Fruit fly (Drosophila melanogaster) whole organism, prepupa: Measurements from ENCODE around the gene CG43376.

ENCODE experiments used
- Blimp-1 ChIP-seq: fragments of 200-800 bp; sonication (Bioruptor generic); optimal IDR thresholded peaks from 3 replicates; lab custom pipeline; 2017; ENCODE audit warnings: missing biosample characterization, missing genetic modification characterization, mild to moderate bottlenecking, moderate library complexity, missing genetic modification reagents
- CG10669 ChIP-seq: fragments of 200-800 bp; sonication (Bioruptor generic); optimal IDR thresholded peaks from 3 replicates; lab custom pipeline; 2018; ENCODE audit warnings: missing biosample characterization, mild to moderate bottlenecking, missing genetic modification characterization, moderate library complexity
- CG11294 ChIP-seq: fragments of 200-800 bp; sonication (Bioruptor generic); IDR thresholded peaks from 2 replicates; pipeline ENCODE4 v1.3.6; 2022; ENCODE audit warnings: missing biosample characterization, missing genetic modification characterization
- CG11762 ChIP-seq: fragments of 200-800 bp; sonication (Bioruptor generic); optimal IDR thresholded peaks from 3 replicates; lab custom pipeline; 2016; ENCODE audit warnings: missing biosample characterization, missing genetic modification characterization; ENCODE audit not compliant: insufficient read depth
- CG16779 ChIP-seq: fragments of 200-800 bp; sonication (Bioruptor generic); optimal IDR thresholded peaks from 3 replicates; lab custom pipeline; 2017; ENCODE audit warnings: missing biosample characterization, mild to moderate bottlenecking, missing genetic modification characterization
- CG3032 ChIP-seq: fragments of 200-800 bp; optimal IDR thresholded peaks from 2 replicates; lab custom pipeline; 2019; ENCODE audit warnings: missing biosample characterization, mild to moderate bottlenecking, missing genetic modification characterization, moderate library complexity
- CG31627 ChIP-seq: fragments of 200-800 bp; sonication (Bioruptor generic); optimal IDR thresholded peaks from 3 replicates; lab custom pipeline; 2016; ENCODE audit warnings: missing biosample characterization, missing genetic modification characterization
- CG32006 ChIP-seq: fragments of 200-800 bp; sonication (Bioruptor generic); optimal IDR thresholded peaks from 3 replicates; lab custom pipeline; 2017; ENCODE audit warnings: missing biosample characterization, mild to moderate bottlenecking, missing genetic modification characterization
- CG34406 ChIP-seq: fragments of 200-800 bp; sonication (Bioruptor generic); optimal IDR thresholded peaks from 3 replicates; lab custom pipeline; 2016; ENCODE audit warnings: missing biosample characterization, missing genetic modification characterization
- CG4318 ChIP-seq: fragments of 200-800 bp; sonication (Bioruptor generic); optimal IDR thresholded peaks from 3 replicates; lab custom pipeline; 2017; ENCODE audit warnings: missing biosample characterization, mild to moderate bottlenecking, missing genetic modification characterization
- CG6163 ChIP-seq: fragments of 200-800 bp; sonication (Bioruptor generic); IDR thresholded peaks from 3 replicates; pipeline ENCODE4 v1.3.6; 2022; ENCODE audit warnings: missing biosample characterization, missing genetic modification characterization
- CG6276 ChIP-seq: fragments of 200-800 bp; sonication (Bioruptor generic); optimal IDR thresholded peaks from 2 replicates; lab custom pipeline; 2017; ENCODE audit warnings: missing biosample characterization, mild to moderate bottlenecking, missing genetic modification characterization
- CG6808 ChIP-seq: fragments of 200-800 bp; sonication (Bioruptor generic); optimal IDR thresholded peaks from 3 replicates; lab custom pipeline; 2017; ENCODE audit warnings: missing biosample characterization, missing genetic modification characterization, mild to moderate bottlenecking, moderate library complexity, missing genetic modification reagents
- CG6854 ChIP-seq: fragments of 200-800 bp; sonication (Bioruptor generic); optimal IDR thresholded peaks from 2 replicates; lab custom pipeline; 2017; ENCODE audit warnings: missing biosample characterization, mild to moderate bottlenecking, missing genetic modification characterization
- CG7368 ChIP-seq: fragments of 200-800 bp; sonication (Bioruptor generic); optimal IDR thresholded peaks from 3 replicates; lab custom pipeline; 2016; ENCODE audit warnings: missing biosample characterization, missing genetic modification characterization
- CG8119 ChIP-seq: fragments of 200-800 bp; sonication (Bioruptor generic); IDR thresholded peaks from 3 replicates; pipeline ENCODE4 v1.3.6; 2022; ENCODE audit warnings: missing biosample characterization, missing genetic modification characterization
- CG8632 ChIP-seq: fragments of 200-800 bp; sonication (Bioruptor generic); optimal IDR thresholded peaks from 3 replicates; lab custom pipeline; 2016; ENCODE audit warnings: missing biosample characterization, missing genetic modification characterization
- Eip75B ChIP-seq: fragments of 200-800 bp; sonication (Bioruptor generic); optimal IDR thresholded peaks from 3 replicates; lab custom pipeline; 2016; ENCODE audit warnings: missing biosample characterization, missing genetic modification characterization
- Eip78C ChIP-seq: fragments of 200-800 bp; sonication (Bioruptor generic); peaks from one replicate; lab custom pipeline; 2016; ENCODE audit warnings: missing biosample characterization, missing genetic modification characterization
- Eip93F ChIP-seq: fragments of 200-800 bp; sonication (Bioruptor generic); optimal IDR thresholded peaks from 2 replicates; lab custom pipeline; 2016; ENCODE audit warnings: missing biosample characterization, mild to moderate bottlenecking, missing genetic modification characterization
- Ets21C ChIP-seq: fragments of 200-800 bp; sonication (Bioruptor generic); optimal IDR thresholded peaks from 3 replicates; lab custom pipeline; 2016; ENCODE audit warnings: missing biosample characterization, missing genetic modification characterization
- Hr39 ChIP-seq: fragments of 200-800 bp; sonication (Bioruptor generic); optimal IDR thresholded peaks from 2 replicates; lab custom pipeline; 2016; ENCODE audit warnings: missing biosample characterization, missing genetic modification characterization
- Hr4 ChIP-seq: fragments of 200-800 bp; sonication (Bioruptor generic); optimal IDR thresholded peaks from 3 replicates; lab custom pipeline; 2016; ENCODE audit warnings: missing biosample characterization, missing genetic modification characterization
- Met ChIP-seq: fragments of 200-800 bp; sonication (Bioruptor generic); optimal IDR thresholded peaks from 3 replicates; lab custom pipeline; 2016; ENCODE audit warnings: missing biosample characterization, missing genetic modification characterization
- OdsH ChIP-seq: fragments of 200-800 bp; sonication (Bioruptor generic); optimal IDR thresholded peaks from 3 replicates; lab custom pipeline; 2016; ENCODE audit warnings: missing biosample characterization, missing genetic modification characterization
- Smox ChIP-seq: fragments of 200-800 bp; sonication (Bioruptor generic); optimal IDR thresholded peaks from 3 replicates; lab custom pipeline; 2016; ENCODE audit warnings: missing biosample characterization, missing genetic modification characterization
- Sox102F ChIP-seq: fragments of 200-800 bp; sonication (Bioruptor generic); optimal IDR thresholded peaks from 2 replicates; lab custom pipeline; 2016; ENCODE audit warnings: missing biosample characterization, mild to moderate bottlenecking, missing genetic modification characterization
- Sox14 ChIP-seq: fragments of 200-800 bp; sonication (Bioruptor generic); optimal IDR thresholded peaks from 3 replicates; lab custom pipeline; 2016; ENCODE audit warnings: missing biosample characterization, missing genetic modification characterization
- Sox15 ChIP-seq: fragments of 200-800 bp; sonication (Bioruptor generic); optimal IDR thresholded peaks from 3 replicates; lab custom pipeline; 2016; ENCODE audit warnings: missing biosample characterization, missing genetic modification characterization
- acj6 ChIP-seq: fragments of 200-800 bp; sonication (Bioruptor generic); optimal IDR thresholded peaks from 3 replicates; lab custom pipeline; 2016; ENCODE audit warnings: missing biosample characterization, missing genetic modification characterization
- cyc ChIP-seq: fragments of 200-800 bp; sonication (Bioruptor generic); optimal IDR thresholded peaks from 3 replicates; lab custom pipeline; 2016; ENCODE audit warnings: missing biosample characterization, missing genetic modification characterization
- dac ChIP-seq: fragments of 200-800 bp; sonication (Bioruptor generic); optimal IDR thresholded peaks from 2 replicates; lab custom pipeline; 2017; ENCODE audit warnings: missing biosample characterization, mild to moderate bottlenecking, missing genetic modification characterization
- dsx ChIP-seq: fragments of 200-800 bp; optimal IDR thresholded peaks from 3 replicates; lab custom pipeline; 2019; ENCODE audit warnings: missing biosample characterization, mild to moderate bottlenecking, missing genetic modification characterization, moderate library complexity; ENCODE audit not compliant: poor library complexity, severe bottlenecking
- eg ChIP-seq: fragments of 200-800 bp; sonication (Bioruptor generic); IDR thresholded peaks from 3 replicates; pipeline ENCODE4 v1.3.6; 2022; ENCODE audit warnings: missing biosample characterization, missing genetic modification characterization
- esn ChIP-seq: fragments of 200-800 bp; sonication (Bioruptor generic); optimal IDR thresholded peaks from 2 replicates; lab custom pipeline; 2016; ENCODE audit warnings: missing biosample characterization, mild to moderate bottlenecking, missing genetic modification characterization, moderate library complexity
- fd85E ChIP-seq: fragments of 200-800 bp; sonication (Bioruptor generic); optimal IDR thresholded peaks from 3 replicates; lab custom pipeline; 2016; ENCODE audit warnings: missing biosample characterization, missing genetic modification characterization
- fkh ChIP-seq: fragments of 200-800 bp; sonication (Bioruptor generic); optimal IDR thresholded peaks from 3 replicates; lab custom pipeline; 2017; ENCODE audit warnings: missing biosample characterization, mild to moderate bottlenecking, missing genetic modification characterization, moderate library complexity
- net ChIP-seq: fragments of 200-800 bp; sonication (Bioruptor generic); optimal IDR thresholded peaks from 3 replicates; lab custom pipeline; 2016; ENCODE audit warnings: missing biosample characterization, missing genetic modification characterization
- pdm3 ChIP-seq: fragments of 200-800 bp; sonication (Bioruptor generic); optimal IDR thresholded peaks from 3 replicates; lab custom pipeline; 2016; ENCODE audit warnings: missing biosample characterization, missing genetic modification characterization
- spab ChIP-seq: fragments of 200-800 bp; sonication (Bioruptor generic); optimal IDR thresholded peaks from 2 replicates; lab custom pipeline; 2017; ENCODE audit warnings: missing biosample characterization, mild to moderate bottlenecking, missing genetic modification characterization, missing genetic modification reagents
- ss ChIP-seq, 2 experiments: fragments of 200-800 bp; sonication (Bioruptor generic); optimal IDR thresholded peaks; 2 replicates in 1 of 2; 3 replicates in 1 of 2; lab custom pipeline; 2017 to 2018; ENCODE audit warnings: mild to moderate bottlenecking in 2 of 2, missing biosample characterization in 2 of 2, missing genetic modification characterization in 2 of 2, moderate library complexity in 1 of 2
- svp ChIP-seq: fragments of 200-800 bp; sonication (Bioruptor generic); peaks from one replicate; lab custom pipeline; 2016; ENCODE audit warnings: missing biosample characterization, missing genetic modification characterization

Gene CG43376

DNA sequence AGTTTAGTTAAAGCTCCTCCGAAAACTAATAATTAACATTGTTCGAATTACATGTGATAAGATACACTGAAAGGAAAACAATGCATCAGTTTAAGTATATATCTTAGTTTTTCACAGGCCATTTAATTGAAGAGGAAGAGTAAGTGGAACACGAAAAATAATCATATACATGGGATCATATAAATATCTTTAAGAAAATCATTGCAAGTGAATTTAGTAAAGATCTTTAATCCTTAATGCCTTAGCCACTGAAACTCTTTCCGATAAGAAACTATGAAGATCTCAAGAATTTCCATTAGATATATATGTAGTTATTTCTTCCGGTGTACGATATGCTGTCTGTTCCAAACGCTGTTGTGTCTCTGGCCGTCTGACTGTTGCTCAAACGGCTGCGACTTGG lies 4.9 kb downstream of the CG43376 start (continued):
- TF ChIP-seq Ets21C (no peak), Blimp-1 (no peak), CG7368 (no peak), Hr39 (GFP tag; lab: Kevin White, UChicago) (peak; percentile 18), CG4318 (GFP tag; lab: Kevin White, UChicago) (peak; percentile 77), CG31627 (peak; percentile 10), Sox14 (peak; percentile 40), spab (GFP tag; lab: Kevin White, UChicago) (no peak), eg (peak; percentile 83), CG16779 (tag; lab: Kevin White, UChicago) (no peak), Eip75B (GFP tag; lab: Kevin White, UChicago) (peak; percentile 2), Sox15 (GFP tag; lab: Kevin White, UChicago) (no peak), Eip93F (GFP tag; lab: Kevin White, UChicago) (no peak)

DNA sequence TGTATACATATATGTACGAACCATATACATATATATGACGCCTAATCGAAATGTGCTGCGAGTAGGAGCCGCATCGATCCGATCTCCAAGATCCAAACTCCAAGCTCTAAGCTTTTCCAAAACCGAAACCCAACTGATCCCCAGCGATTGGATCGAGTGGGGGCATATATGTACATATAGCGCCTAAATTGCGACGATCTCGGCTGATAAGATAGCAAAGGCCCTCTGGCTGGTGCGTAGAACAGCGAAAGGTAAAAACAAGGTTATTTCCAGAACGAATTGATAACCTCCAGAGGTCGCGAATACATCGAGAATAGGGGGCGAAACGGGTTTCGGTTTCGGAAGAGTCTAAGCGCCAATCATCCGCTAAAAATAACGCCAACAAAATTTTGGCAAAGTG lies 5.4 kb downstream of the CG43376 start:
- TF ChIP-seq svp (peak; percentile 83), ss (GFP tag; optimal IDR thresholded peaks at IDR 0.05; lab: Kevin White, UChicago) (no peak)
- TF ChIP-seq, all 60 proteins: peak for 1

DNA sequence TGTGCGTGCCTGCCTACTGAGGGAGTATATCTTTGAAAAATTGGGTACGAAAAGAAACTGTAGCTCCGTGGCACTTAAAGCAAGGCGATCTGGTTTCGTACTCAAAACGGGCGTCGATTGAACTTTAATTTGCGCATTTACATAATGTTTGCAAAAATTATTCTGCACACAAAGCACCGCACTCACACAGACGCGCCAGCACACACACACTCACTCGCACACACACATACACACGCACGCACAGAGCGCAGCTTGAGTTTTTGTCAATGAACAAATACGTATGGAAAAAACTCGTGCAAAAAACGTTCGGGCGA lies 6.0 kb downstream of the CG43376 start:
- TF ChIP-seq pdm3 (GFP tag; lab: Kevin White, UChicago) (no peak), CG8119 (GFP tag; lab: Robert Waterston, UW) (no peak), CG6163 (GFP tag; lab: Robert Waterston, UW) (no peak), cyc (GFP tag; lab: Kevin White, UChicago) (no peak), CG6276 (GFP tag; lab: Kevin White, UChicago) (no peak)

DNA sequence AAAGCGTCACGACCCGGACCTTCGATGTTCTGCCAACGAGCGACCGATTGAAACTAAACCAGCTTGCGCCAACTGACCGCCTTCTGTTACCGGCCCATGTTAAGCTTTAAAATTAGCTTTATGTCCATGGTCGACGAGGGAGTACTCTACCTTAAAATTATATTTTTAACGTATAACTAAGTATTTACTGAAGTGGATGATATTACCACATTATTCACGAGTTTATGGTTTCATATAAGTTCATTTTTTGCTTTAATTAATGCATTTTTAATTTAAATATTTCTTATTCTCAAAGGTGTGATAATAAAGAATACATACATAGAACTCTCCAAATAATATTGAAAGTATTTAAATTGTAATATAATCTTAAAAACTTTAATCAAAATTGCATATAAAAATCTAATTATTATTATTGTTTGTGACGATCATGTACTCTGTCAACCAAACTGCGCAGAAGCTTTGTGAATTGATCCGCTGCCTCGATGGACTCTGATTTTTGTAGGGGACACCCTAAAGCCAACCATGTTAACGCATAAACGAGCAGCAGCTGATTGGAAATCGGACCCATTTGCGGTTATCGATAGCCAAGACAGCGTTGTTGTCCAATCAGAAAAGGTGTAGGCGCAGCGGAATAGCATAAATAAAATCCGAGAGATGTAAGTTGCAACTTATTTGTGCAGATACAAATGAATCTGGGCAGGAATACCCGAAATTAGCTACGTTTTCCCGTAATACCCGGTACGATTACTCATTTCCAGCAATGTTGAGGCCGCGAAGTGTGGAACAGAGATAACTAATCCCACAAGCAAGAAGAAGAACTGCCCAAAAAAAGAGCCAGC lies 6.5 kb downstream of the CG43376 start, which contains the start of the genes CG9008 and p38b:
TSS of gene CG9008 (minus strand) at position 57 of the 839 bp plus-strand sequence.
TSS of gene p38b (plus strand) at position 581 of the 839 bp plus-strand sequence.
- TF ChIP-seq Hr39 (GFP tag; lab: Kevin White, UChicago) (peak; percentile 56), cyc (GFP tag; lab: Kevin White, UChicago) (peak; percentile 76), CG16779 (tag; lab: Kevin White, UChicago) (peak; percentile 73), CG31627 (peak; percentile 60), CG3032 (tag; lab: Kevin White, UChicago) (peak; percentile 86), CG7368 (peak; percentile 65), CG8632 (GFP tag; lab: Kevin White, UChicago) (peak; percentile 88), Eip93F (GFP tag; lab: Kevin White, UChicago) (peak; percentile 76), esn (GFP tag; lab: Kevin White, UChicago) (peak; percentile 89), CG11762 (GFP tag; lab: Kevin White, UChicago) (peak; percentile 71), dac (peak; percentile 39), Eip78C (GFP tag; lab: Kevin White, UChicago) (peak; percentile 97), Sox15 (GFP tag; lab: Kevin White, UChicago) (peak; percentile 76), Hr4 (GFP tag; lab: Kevin White, UChicago) (peak; percentile 71), OdsH (GFP tag; lab: Kevin White, UChicago) (peak; percentile 80), acj6 (GFP tag; lab: Kevin White, UChicago) (peak; percentile 83), fd85E (GFP tag; lab: Kevin White, UChicago) (peak; percentile 36), pdm3 (GFP tag; lab: Kevin White, UChicago) (no peak), CG11294 (GFP tag; lab: Robert Waterston, UW) (peak; percentile 10; the same call in 1 of the 2 replicates), CG6163 (GFP tag; lab: Robert Waterston, UW) (peak; percentile 44; the same call in 1 of the 3 replicates), ss (GFP tag; optimal IDR thresholded peaks at IDR 0.05; lab: Kevin White, UChicago) (peak; percentile 83 to 90), Sox102F (no peak), CG32006 (GFP tag; lab: Kevin White, UChicago) (peak; percentile 92), net (GFP tag; lab: Kevin White, UChicago) (peak; percentile 76), CG34406 (GFP tag; lab: Kevin White, UChicago) (peak; percentile 85), CG6808 (GFP tag; lab: Kevin White, UChicago) (peak; percentile 86), dsx (GFP tag; lab: Kevin White, UChicago) (peak; percentile 83), CG4318 (GFP tag; lab: Kevin White, UChicago) (peak; percentile 84), Sox14 (peak; percentile 68), fkh (GFP tag; lab: Kevin White, UChicago) (peak; percentile 47), Smox (no peak), spab (GFP tag; lab: Kevin White, UChicago) (peak; percentile 86), CG6854 (GFP tag; lab: Kevin White, UChicago) (peak; percentile 5), CG10669 (peak; percentile 73), Met (peak; percentile 76)
